Fruit fly (Drosophila melanogaster): Measurements from ENCODE around the gene CG14711.

Gene CG14711

dm6 chr3R:11628416-11629041, 5.4 kb downstream of the CG14711 start, which contains the start of gene CG14712 (continued):
- no peak for TF ChIP-seq Hr78 (GFP tag; optimal IDR thresholded peaks at IDR 0.05)
- no peak for TF ChIP-seq stc (GFP tag; IDR thresholded peaks at IDR 0.05)
- no peak for TF ChIP-seq tap (tag; optimal IDR thresholded peaks at IDR 0.05)
- 0 out of 3 replicates have a peak, but pooled peaks have one; percentile 40 for TF ChIP-seq CG6791 (GFP tag; IDR thresholded peaks at IDR 0.05; ENCODE audit: partially characterized antibody)
- TF ChIP-seq ranshi (GFP tag; IDR thresholded peaks at IDR 0.05), result no peak
- no peak for TF ChIP-seq CG6765 (GFP tag; optimal IDR thresholded peaks at IDR 0.05)
- no peak for TF ChIP-seq fd64A (GFP tag; optimal IDR thresholded peaks at IDR 0.05)
- no peak for TF ChIP-seq shn (GFP tag; optimal IDR thresholded peaks at IDR 0.05)
- TF ChIP-seq CG4404 (GFP tag; IDR thresholded peaks at IDR 0.05), result no peak
- no peak for TF ChIP-seq ttk (GFP tag; IDR thresholded peaks at IDR 0.05)
- no peak for TF ChIP-seq CG30403 (GFP tag; optimal IDR thresholded peaks at IDR 0.05)
- no peak for TF ChIP-seq CG2199 (GFP tag; IDR thresholded peaks at IDR 0.05)
- TF ChIP-seq TFAM (GFP tag; optimal IDR thresholded peaks at IDR 0.05), result no peak
- no peak for TF ChIP-seq z (GFP tag; IDR thresholded peaks at IDR 0.05)
- TF ChIP-seq ase (GFP tag; IDR thresholded peaks at IDR 0.05), result no peak
- TF ChIP-seq CG4328 (GFP tag; optimal IDR thresholded peaks at IDR 0.05), result no peak
- TF ChIP-seq Pdp1 (GFP tag; optimal IDR thresholded peaks at IDR 0.05), result peak in 1 of 2 experiments; percentile 28
- TF ChIP-seq slou (GFP tag; optimal IDR thresholded peaks at IDR 0.05), result no peak
- TF ChIP-seq nom (GFP tag; optimal IDR thresholded peaks at IDR 0.05), result no peak
- peak; percentile 35 for TF ChIP-seq Mad (GFP tag; optimal IDR thresholded peaks at IDR 0.05)
- peak; percentile 43 for TF ChIP-seq Nf-YC (tag; optimal IDR thresholded peaks at IDR 0.05)
- no peak for TF ChIP-seq ind (GFP tag; optimal IDR thresholded peaks at IDR 0.05)
- TF ChIP-seq CG5245 (GFP tag; optimal IDR thresholded peaks at IDR 0.05), result no peak
- no peak for TF ChIP-seq so (GFP tag; IDR thresholded peaks at IDR 0.05)
- no peak for TF ChIP-seq chn (GFP tag; optimal IDR thresholded peaks at IDR 0.05)
- no peak for TF ChIP-seq tx (GFP tag; optimal IDR thresholded peaks at IDR 0.05)
- no peak for TF ChIP-seq yki (optimal IDR thresholded peaks at IDR 0.05)
- TF ChIP-seq dan (GFP tag; IDR thresholded peaks at IDR 0.05), result no peak
- TF ChIP-seq CG15601 (tag; optimal IDR thresholded peaks at IDR 0.05), result no peak
- TF ChIP-seq bab2 (GFP tag; optimal IDR thresholded peaks at IDR 0.05), result no peak
- no peak for TF ChIP-seq CG6272 (GFP tag; IDR thresholded peaks at IDR 0.05)
- TF ChIP-seq Six4 (GFP tag; optimal IDR thresholded peaks at IDR 0.05), result no peak
- peak; percentile 90 for TF ChIP-seq Dref (GFP tag; IDR thresholded peaks at IDR 0.05)
- TF ChIP-seq schlank (tag; optimal IDR thresholded peaks at IDR 0.05), result no peak
- no peak for TF ChIP-seq Awh (GFP tag; IDR thresholded peaks at IDR 0.05)
- TF ChIP-seq da (GFP tag; optimal IDR thresholded peaks at IDR 0.05), result no peak
- TF ChIP-seq CG16779 (GFP tag; IDR thresholded peaks at IDR 0.05), result no peak
- no peak for TF ChIP-seq klu (GFP tag; IDR thresholded peaks at IDR 0.05)
- no peak for TF ChIP-seq odd (GFP tag; optimal IDR thresholded peaks at IDR 0.05)
- TF ChIP-seq dm (GFP tag; optimal IDR thresholded peaks at IDR 0.05), result peak; percentile 28
- no peak for TF ChIP-seq peb (GFP tag; IDR thresholded peaks at IDR 0.05)
- TF ChIP-seq CG32532 (GFP tag; IDR thresholded peaks at IDR 0.05), result no peak
- peak; percentile 35 for TF ChIP-seq CG12299 (tag; optimal IDR thresholded peaks at IDR 0.05)
- TF ChIP-seq CG3847 (GFP tag; IDR thresholded peaks at IDR 0.05), result 0 out of 2 replicates have a peak, but pooled peaks have one; percentile 23
- no peak for TF ChIP-seq CG17361 (GFP tag; IDR thresholded peaks at IDR 0.05)
- no peak for TF ChIP-seq jigr1 (GFP tag; IDR thresholded peaks at IDR 0.05)
- TF ChIP-seq CG11504 (tag; optimal IDR thresholded peaks at IDR 0.05), result no peak
- TF ChIP-seq Lhr (GFP tag; optimal IDR thresholded peaks at IDR 0.05), result peak; percentile 56
- TF ChIP-seq aop (GFP tag; IDR thresholded peaks at IDR 0.05), result no peak
- TF ChIP-seq H2.0 (GFP tag; IDR thresholded peaks at IDR 0.05), result no peak
- TF ChIP-seq vvl (GFP tag; IDR thresholded peaks at IDR 0.05), result 0 out of 2 replicates have a peak, but pooled peaks have one; percentile 40
- TF ChIP-seq CG10565 (GFP tag; optimal IDR thresholded peaks at IDR 0.05), result no peak

Measured in whole organism, embryonic.